Fruit fly (Drosophila melanogaster): ENCODE measurements around the gene Pus10.

Pus10 gene

DNA sequence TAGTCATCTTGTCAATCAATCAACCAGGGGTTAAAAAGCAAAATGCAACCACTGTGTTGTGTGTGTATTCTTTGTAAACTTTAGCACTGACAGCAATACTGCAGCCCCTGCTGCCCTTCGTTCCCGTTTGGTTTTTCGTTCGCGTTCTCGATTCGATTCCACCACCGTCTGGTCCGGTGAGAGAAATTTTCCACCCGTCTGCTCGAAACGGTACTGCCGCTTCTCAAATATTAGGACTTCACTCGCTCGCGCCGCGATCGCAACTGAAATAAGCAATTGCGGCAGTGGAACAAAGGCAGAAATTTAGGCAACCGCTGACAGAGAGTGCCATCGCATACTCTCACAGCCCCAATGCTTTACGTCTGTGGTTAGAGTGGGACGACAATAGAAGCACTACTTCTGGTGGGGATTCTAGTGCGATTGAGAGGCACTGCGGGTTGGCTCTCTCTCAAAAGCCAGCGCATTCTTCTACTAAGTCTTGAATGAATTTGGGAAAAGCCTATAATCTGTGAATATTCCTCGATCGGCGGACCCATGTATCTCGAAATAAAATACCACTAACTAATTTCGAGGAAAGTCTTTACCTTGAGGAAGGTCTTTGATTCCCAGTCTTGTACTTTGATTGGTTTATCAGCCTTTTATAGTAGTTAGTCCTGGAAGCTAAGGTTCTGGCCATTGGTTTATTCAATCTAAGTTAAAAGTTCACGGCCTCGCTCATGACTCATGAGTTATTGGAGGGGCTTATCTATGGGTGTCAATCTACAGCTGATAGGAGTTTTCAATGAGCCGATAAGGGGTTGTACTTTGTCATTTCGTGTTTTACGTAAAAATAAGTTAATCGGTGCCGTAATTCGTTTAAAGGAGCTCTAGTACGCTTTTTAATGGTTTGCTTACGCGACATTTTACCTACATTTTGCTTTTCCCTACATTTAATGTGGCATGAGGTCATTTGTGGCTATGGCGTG is 25.8 kb downstream of the Pus10 start (continued):
- TF ChIP-seq CG12071 (GFP tag; optimal IDR thresholded peaks at IDR 0.05), result peak; percentile 60
- peak; percentile 70 for TF ChIP-seq pros (GFP tag; optimal IDR thresholded peaks at IDR 0.05)
- TF ChIP-seq Lpt (GFP tag; optimal IDR thresholded peaks at IDR 0.05), result no peak
- no peak for TF ChIP-seq CkIIα-i1 (GFP tag; IDR thresholded peaks at IDR 0.05)
- TF ChIP-seq sens (GFP tag), result peak; percentile 78
- no peak for TF ChIP-seq CG12942 (GFP tag; optimal IDR thresholded peaks at IDR 0.05)
- TF ChIP-seq CG2712 (tag; optimal IDR thresholded peaks at IDR 0.05), result peak; percentile 40
- peak; percentile 43 for TF ChIP-seq CG3407 (GFP tag; optimal IDR thresholded peaks at IDR 0.05)
- TF ChIP-seq Max (GFP tag; optimal IDR thresholded peaks at IDR 0.05), result peak; percentile 30
- no peak for TF ChIP-seq YL-1 (GFP tag; optimal IDR thresholded peaks at IDR 0.05)
- TF ChIP-seq lov (optimal IDR thresholded peaks at IDR 0.05), result no peak
- 0 out of 3 replicates have a peak, but pooled peaks have one; percentile 46 for TF ChIP-seq lov (GFP tag; IDR thresholded peaks at IDR 0.05)
- peak; percentile 55 for TF ChIP-seq HHEX (GFP tag; optimal IDR thresholded peaks at IDR 0.05)
- no peak for TF ChIP-seq CG16813 (GFP tag; IDR thresholded peaks at IDR 0.05; ENCODE audit: partially characterized antibody)
- TF ChIP-seq Hr39 (optimal IDR thresholded peaks at IDR 0.05), result no peak
- no peak for TF ChIP-seq CG15011 (GFP tag; optimal IDR thresholded peaks at IDR 0.05)
- TF ChIP-seq CG33213 (GFP tag; optimal IDR thresholded peaks at IDR 0.05), result peak; percentile 11
- TF ChIP-seq wek (GFP tag; optimal IDR thresholded peaks at IDR 0.05), result peak; percentile 65
- TF ChIP-seq CG14860 (GFP tag; IDR thresholded peaks at IDR 0.05; ENCODE audit: partially characterized antibody), result peak; percentile 33; the same call in 1 of the 3 replicates
- peak; percentile 95 for TF ChIP-seq chinmo (GFP tag; IDR thresholded peaks at IDR 0.05; ENCODE audit: partially characterized antibody)
- no peak for TF ChIP-seq CG17612 (GFP tag; IDR thresholded peaks at IDR 0.05)
- TF ChIP-seq CG4360 (GFP tag; IDR thresholded peaks at IDR 0.05), result 0 out of 2 replicates have a peak, but pooled peaks have one; percentile 33
- TF ChIP-seq Stat92E (GFP tag; optimal IDR thresholded peaks at IDR 0.05), result peak in 1 of 3 experiments; percentile 54
- TF ChIP-seq CG6765 (GFP tag; optimal IDR thresholded peaks at IDR 0.05), result peak; percentile 47
- TF ChIP-seq Hmx (GFP tag; optimal IDR thresholded peaks at IDR 0.05), result no peak
- TF ChIP-seq Nf-YC (tag; optimal IDR thresholded peaks at IDR 0.05), result peak; percentile 74
- 0 out of 3 replicates have a peak, but pooled peaks have one; percentile 23 for TF ChIP-seq C15 (GFP tag; IDR thresholded peaks at IDR 0.05)
- peak; percentile 46 for TF ChIP-seq Side (GFP tag; optimal IDR thresholded peaks at IDR 0.05)
- peak; percentile 88 to 90 for TF ChIP-seq Trl (optimal IDR thresholded peaks at IDR 0.05)
- TF ChIP-seq Trl (GFP tag; optimal IDR thresholded peaks at IDR 0.05), result peak; percentile 50
- TF ChIP-seq CG10543 (GFP tag; optimal IDR thresholded peaks at IDR 0.05), result peak; percentile 90
- peak; percentile 17 for TF ChIP-seq ERR (GFP tag; optimal IDR thresholded peaks at IDR 0.05)
- TF ChIP-seq Rx (GFP tag; IDR thresholded peaks at IDR 0.05), result no peak
- peak; percentile 66; the same call in 2 of the 3 replicates for TF ChIP-seq z (GFP tag; IDR thresholded peaks at IDR 0.05)
- TF ChIP-seq crol (GFP tag; IDR thresholded peaks at IDR 0.05), result peak; percentile 48; the same call in 1 of the 2 replicates
- no peak; the same call in 1 of the 2 replicates for TF ChIP-seq sna (GFP tag; IDR thresholded peaks at IDR 0.05; ENCODE audit: partially characterized antibody)
- peak; percentile 47; the same call in 1 of the 2 replicates for TF ChIP-seq Awh (GFP tag; IDR thresholded peaks at IDR 0.05)
- peak; percentile 60 for TF ChIP-seq CG12659 (GFP tag; optimal IDR thresholded peaks at IDR 0.05)
- TF ChIP-seq CHES-1-like (GFP tag; optimal IDR thresholded peaks at IDR 0.05), result peak; percentile 37
- TF ChIP-seq fd102C (GFP tag; optimal IDR thresholded peaks at IDR 0.05), result no peak
- TF ChIP-seq tna (GFP tag; IDR thresholded peaks at IDR 0.05; ENCODE audit: partially characterized antibody), result peak; percentile 42; the same call in 1 of the 2 replicates
- peak; percentile 64 for TF ChIP-seq CG4707 (GFP tag; optimal IDR thresholded peaks at IDR 0.05)
- no peak for TF ChIP-seq btn (GFP tag; optimal IDR thresholded peaks at IDR 0.05)
- peak; percentile 60 for TF ChIP-seq Rfx (GFP tag; IDR thresholded peaks at IDR 0.05)
- TF ChIP-seq Optix (GFP tag; IDR thresholded peaks at IDR 0.05), result 0 out of 3 replicates have a peak, but pooled peaks have one; percentile 15
- TF ChIP-seq gro (GFP tag; optimal IDR thresholded peaks at IDR 0.05), result peak; percentile 78
- TF ChIP-seq CG18262 (tag; optimal IDR thresholded peaks at IDR 0.05), result peak; percentile 29
- TF ChIP-seq tap (tag; optimal IDR thresholded peaks at IDR 0.05), result peak; percentile 8

Measured in whole organism, embryonic.